Worm (Caenorhabditis elegans): ENCODE results near the gene snr-3.

ce11 chrII:6522622-6523254 lies 33.2 kb upstream of the snr-3 start:
- no peak for TF ChIP-seq unc-39 (tag; optimal IDR thresholded peaks at IDR 0.05)
- no peak for TF ChIP-seq ceh-82 (tag; optimal IDR thresholded peaks at IDR 0.05)
- no peak for TF ChIP-seq nhr-11 (tag; optimal IDR thresholded peaks at IDR 0.05)
- TF ChIP-seq unc-55 (GFP tag; optimal IDR thresholded peaks at IDR 0.05), result no peak
- TF ChIP-seq elt-1 (tag; optimal IDR thresholded peaks at IDR 0.05), result no peak
- peak; percentile 12 for TF ChIP-seq F13H6.1 (tag; optimal IDR thresholded peaks at IDR 0.05)
- TF ChIP-seq unc-62 (GFP tag; optimal IDR thresholded peaks at IDR 0.05), result no peak

Measured in whole organism, L2 larva.